Fruit fly (Drosophila melanogaster) whole organism, embryonic: ENCODE results near the gene CG8419.
A peak's percentile ranks its signal among the peaks of the same experiment; 100 is the strongest.

Source experiments
- Bteb2 ChIP-seq: fragments of 200-800 bp; sonication (Bioruptor generic); optimal IDR thresholded peaks from 2 replicates; lab custom pipeline; 2016; ENCODE audit warnings: missing biosample characterization, missing genetic modification characterization
- CG10147 ChIP-seq: fragments of 200-800 bp; sonication (Bioruptor generic); optimal IDR thresholded peaks from 2 replicates; lab custom pipeline; 2019; ENCODE audit warnings: missing biosample characterization, mild to moderate bottlenecking, missing genetic modification characterization, moderate library complexity
- CG10321 ChIP-seq: fragments of 200-800 bp; sonication (Bioruptor generic); IDR thresholded peaks from 2 replicates; pipeline ENCODE4 v1.3.6; 2022; ENCODE audit warnings: missing biosample characterization, missing genetic modification characterization
- CG10959 ChIP-seq: fragments of 200-800 bp; sonication (Bioruptor generic); IDR thresholded peaks from 2 replicates; pipeline ENCODE4 v1.3.6; 2022; ENCODE audit warnings: missing biosample characterization, missing genetic modification characterization
- CG11247 ChIP-seq: fragments of 200-800 bp; sonication (Bioruptor generic); IDR thresholded peaks from 2 replicates; pipeline ENCODE4 v1.3.6; 2022; ENCODE audit warnings: missing biosample characterization, missing genetic modification characterization
- CG11398 ChIP-seq: fragments of 200-800 bp; sonication (Bioruptor generic); optimal IDR thresholded peaks from 2 replicates; lab custom pipeline; 2016; ENCODE audit warnings: missing biosample characterization, missing genetic modification characterization
- CG11696 ChIP-seq: fragments of 200-800 bp; sonication (Bioruptor generic); IDR thresholded peaks from 2 replicates; pipeline ENCODE4 v1.3.6; 2022; ENCODE audit warnings: missing biosample characterization, missing genetic modification characterization
- CG12155 ChIP-seq: fragments of 200-800 bp; sonication (Bioruptor generic); optimal IDR thresholded peaks from 3 replicates; lab custom pipeline; 2016; ENCODE audit warnings: missing biosample characterization, missing genetic modification characterization
- CG13424 ChIP-seq: fragments of 200-800 bp; sonication (Bioruptor generic); optimal IDR thresholded peaks from 2 replicates; lab custom pipeline; 2019; ENCODE audit warnings: missing biosample characterization, mild to moderate bottlenecking, missing genetic modification characterization, moderate library complexity
- CG13894 ChIP-seq: fragments of 200-800 bp; sonication (Bioruptor generic); optimal IDR thresholded peaks from 3 replicates; lab custom pipeline; 2018; ENCODE audit warnings: missing biosample characterization, mild to moderate bottlenecking, missing genetic modification characterization, moderate library complexity
- CG14014 ChIP-seq: fragments of 200-800 bp; sonication (Bioruptor generic); IDR thresholded peaks from 2 replicates; pipeline ENCODE4 v1.3.6; 2022; ENCODE audit warnings: missing biosample characterization, missing genetic modification characterization
- CG15073 ChIP-seq: fragments of 200-800 bp; sonication (Bioruptor generic); optimal IDR thresholded peaks from 2 replicates; lab custom pipeline; 2016; ENCODE audit warnings: missing biosample characterization, missing genetic modification characterization
- CG15514 ChIP-seq: fragments of 200-800 bp; sonication (Bioruptor generic); optimal IDR thresholded peaks from 3 replicates; lab custom pipeline; 2017; ENCODE audit warnings: missing biosample characterization, missing genetic modification characterization, mild to moderate bottlenecking, moderate library complexity, missing genetic modification reagents
- CG16863 ChIP-seq: fragments of 200-800 bp; sonication (Bioruptor generic); optimal IDR thresholded peaks from 3 replicates; lab custom pipeline; 2016; ENCODE audit warnings: missing biosample characterization, missing genetic modification characterization
- CG3281 ChIP-seq: fragments of 200-800 bp; sonication (Bioruptor generic); optimal IDR thresholded peaks from 3 replicates; lab custom pipeline; 2017; ENCODE audit warnings: missing biosample characterization, mild to moderate bottlenecking, missing genetic modification characterization
- CG6689 ChIP-seq: fragments of 200-800 bp; sonication (Bioruptor generic); IDR thresholded peaks from 2 replicates; pipeline ENCODE4 v1.3.6; 2022; ENCODE audit warnings: missing biosample characterization, missing genetic modification characterization
- CG6813 ChIP-seq: fragments of 200-800 bp; sonication (Bioruptor generic); optimal IDR thresholded peaks from 2 replicates; lab custom pipeline; 2017; ENCODE audit warnings: missing biosample characterization, missing genetic modification characterization, mild to moderate bottlenecking, moderate library complexity, missing genetic modification reagents
- CG8290 ChIP-seq, 3 experiments: fragments of 200-800 bp; sonication (Bioruptor generic); optimal IDR thresholded peaks; 2 replicates each; lab custom pipeline; 2016 to 2019; ENCODE audit warnings: missing biosample characterization in 3 of 3, missing genetic modification characterization in 3 of 3, mild to moderate bottlenecking in 2 of 3, moderate library complexity in 1 of 3
- CG8765 ChIP-seq: fragments of 200-800 bp; sonication (Bioruptor generic); IDR thresholded peaks from 2 replicates; pipeline ENCODE4 v1.3.6; 2022; ENCODE audit warnings: missing biosample characterization, missing genetic modification characterization
- CG8924 ChIP-seq: fragments of 200-800 bp; optimal IDR thresholded peaks from 3 replicates; lab custom pipeline; 2019; ENCODE audit warnings: missing biosample characterization, mild to moderate bottlenecking, missing genetic modification characterization, moderate library complexity
- Chrac-16 ChIP-seq: fragments of 200-800 bp; sonication (Bioruptor generic); optimal IDR thresholded peaks from 3 replicates; lab custom pipeline; 2016; ENCODE audit warnings: missing biosample characterization, missing genetic modification characterization
- Dll ChIP-seq: fragments of 200-800 bp; sonication (Bioruptor generic); IDR thresholded peaks from 4 replicates; pipeline ENCODE4 v1.3.6; 2022; ENCODE audit warnings: missing biosample characterization, missing genetic modification characterization; ENCODE audit not compliant: partially characterized antibody
- Dp ChIP-seq: fragments of 200-800 bp; sonication (Bioruptor generic); optimal IDR thresholded peaks from 2 replicates; lab custom pipeline; 2018; ENCODE audit warnings: missing biosample characterization, mild to moderate bottlenecking, missing genetic modification characterization, moderate library complexity
- HmgD ChIP-seq: fragments of 200-800 bp; sonication (Bioruptor generic); optimal IDR thresholded peaks from 3 replicates; lab custom pipeline; 2016; ENCODE audit warnings: missing biosample characterization, missing genetic modification characterization
- Hmr ChIP-seq: fragments of 200-800 bp; sonication (Bioruptor generic); optimal IDR thresholded peaks from 3 replicates; lab custom pipeline; 2017; ENCODE audit warnings: mild to moderate bottlenecking, missing biosample characterization, missing genetic modification reagents, missing genetic modification characterization
- PHDP ChIP-seq: fragments of 200-800 bp; sonication (Bioruptor generic); optimal IDR thresholded peaks from 3 replicates; lab custom pipeline; 2018; ENCODE audit warnings: missing biosample characterization, mild to moderate bottlenecking, missing genetic modification characterization, moderate library complexity
- Sox100B ChIP-seq: fragments of 200-800 bp; sonication (Bioruptor generic); optimal IDR thresholded peaks from 3 replicates; lab custom pipeline; 2018; ENCODE audit warnings: missing biosample characterization, mild to moderate bottlenecking, missing genetic modification characterization
- Tbp ChIP-seq: fragments of >200 bp; optimal IDR thresholded peaks from 2 replicates; lab custom pipeline; 2018; ENCODE audit warnings: missing biosample characterization, missing genetic modification characterization
- al ChIP-seq: fragments of 200-800 bp; sonication (Bioruptor generic); IDR thresholded peaks from 2 replicates; pipeline ENCODE4 v1.3.6; 2022; ENCODE audit warnings: missing biosample characterization, missing genetic modification characterization
- amos ChIP-seq: fragments of 200-800 bp; sonication (Bioruptor generic); IDR thresholded peaks from 2 replicates; pipeline ENCODE4 v1.3.6; 2022; ENCODE audit warnings: missing biosample characterization, missing genetic modification characterization; ENCODE audit not compliant: partially characterized antibody
- ap ChIP-seq: fragments of 200-800 bp; sonication (Bioruptor generic); IDR thresholded peaks from 2 replicates; pipeline ENCODE4 v1.3.6; 2022; ENCODE audit warnings: missing biosample characterization, missing genetic modification characterization
- crp ChIP-seq, 2 experiments: fragments of 200-800 bp; sonication (Bioruptor generic); optimal IDR thresholded peaks; 2 replicates in 1 of 2; 3 replicates in 1 of 2; lab custom pipeline; 2017; ENCODE audit warnings: missing biosample characterization in 2 of 2, missing genetic modification characterization in 2 of 2, mild to moderate bottlenecking in 1 of 2, moderate library complexity in 1 of 2
- dati ChIP-seq: fragments of 200-800 bp; sonication (Bioruptor generic); IDR thresholded peaks from 2 replicates; pipeline ENCODE4 v1.3.6; 2022; ENCODE audit warnings: missing biosample characterization, missing genetic modification characterization
- gro ChIP-seq: fragments of 200-800 bp; sonication (Bioruptor generic); optimal IDR thresholded peaks from 2 replicates; lab custom pipeline; 2016; ENCODE audit warnings: missing biosample characterization, missing genetic modification characterization
- gsb-n ChIP-seq: fragments of 200-800 bp; sonication (Bioruptor generic); optimal IDR thresholded peaks from 3 replicates; lab custom pipeline; 2018; ENCODE audit warnings: missing biosample characterization, mild to moderate bottlenecking, missing genetic modification characterization
- her ChIP-seq: fragments of 200-800 bp; sonication (Bioruptor generic); optimal IDR thresholded peaks from 2 replicates; lab custom pipeline; 2016; ENCODE audit warnings: missing biosample characterization, missing genetic modification characterization
- hth ChIP-seq: fragments of >200 bp; optimal IDR thresholded peaks from 2 replicates; lab custom pipeline; 2017; ENCODE audit warnings: inconsistent platforms
- jigr1 ChIP-seq: fragments of 200-800 bp; sonication (Bioruptor generic); IDR thresholded peaks from 3 replicates; pipeline ENCODE4 v1.3.6; 2022; ENCODE audit warnings: missing biosample characterization, missing genetic modification characterization
- lbe ChIP-seq: fragments of 200-800 bp; sonication (Bioruptor generic); optimal IDR thresholded peaks from 2 replicates; lab custom pipeline; 2016; ENCODE audit warnings: missing biosample characterization, mild to moderate bottlenecking, missing genetic modification characterization
- nom ChIP-seq: fragments of 200-800 bp; sonication (Bioruptor generic); optimal IDR thresholded peaks from 2 replicates; lab custom pipeline; 2017; ENCODE audit warnings: missing biosample characterization, missing genetic modification characterization, mild to moderate bottlenecking, moderate library complexity, missing genetic modification reagents
- pan ChIP-seq, 4 experiments: fragments of >200 bp in 3 of 4; fragments of 200-800 bp in 1 of 4; sonication (Bioruptor generic) in 1 of 4; optimal IDR thresholded peaks in 3 of 4; IDR thresholded peaks in 1 of 4; 2 replicates each; pipeline versions ENCODE4 v1.3.6 to Lab custom; 2017 to 2022; ENCODE audit warnings: missing biosample characterization in 2 of 4, missing genetic modification characterization in 2 of 4, mixed read lengths in 1 of 4
- phol ChIP-seq: fragments of 200-800 bp; sonication (Bioruptor generic); optimal IDR thresholded peaks from 3 replicates; lab custom pipeline; 2018; ENCODE audit warnings: missing biosample characterization, mild to moderate bottlenecking, missing genetic modification characterization, moderate library complexity
- pros ChIP-seq: fragments of 200-800 bp; sonication (Bioruptor generic); optimal IDR thresholded peaks from 3 replicates; lab custom pipeline; 2019; ENCODE audit warnings: missing biosample characterization, mild to moderate bottlenecking, missing genetic modification characterization, moderate library complexity
- tgo ChIP-seq: fragments of 200-800 bp; sonication (Bioruptor generic); IDR thresholded peaks from 3 replicates; pipeline ENCODE4 v1.3.6; 2022; ENCODE audit warnings: missing biosample characterization, missing genetic modification characterization
- tll ChIP-seq, 2 experiments: fragments of 200-800 bp in 1 of 2; fragments of >200 bp in 1 of 2; sonication (Bioruptor generic) in 1 of 2; optimal IDR thresholded peaks; 2 replicates each; lab custom pipeline; 2017 to 2019; ENCODE audit warnings: missing biosample characterization in 2 of 2, missing genetic modification characterization in 2 of 2, mild to moderate bottlenecking in 1 of 2, moderate library complexity in 1 of 2
- toy ChIP-seq: fragments of 200-800 bp; sonication (Bioruptor generic); IDR thresholded peaks from 2 replicates; pipeline ENCODE4 v1.3.6; 2022; ENCODE audit warnings: missing biosample characterization, missing genetic modification characterization
- twi ChIP-seq: fragments of 200-800 bp; optimal IDR thresholded peaks from 2 replicates; lab custom pipeline; 2019; ENCODE audit warnings: missing biosample characterization, mild to moderate bottlenecking, missing genetic modification characterization, moderate library complexity
- zen2 ChIP-seq: fragments of 200-800 bp; sonication (Bioruptor generic); IDR thresholded peaks from 3 replicates; pipeline ENCODE4 v1.3.6; 2022; ENCODE audit warnings: missing biosample characterization, missing genetic modification characterization; ENCODE audit not compliant: partially characterized antibody
- zf30C ChIP-seq: fragments of 200-800 bp; sonication (Bioruptor generic); optimal IDR thresholded peaks from 3 replicates; lab custom pipeline; 2018; ENCODE audit warnings: missing biosample characterization, mild to moderate bottlenecking, missing genetic modification characterization
- zfh2 ChIP-seq: fragments of 200-800 bp; sonication (Bioruptor generic); optimal IDR thresholded peaks from 2 replicates; lab custom pipeline; 2016; ENCODE audit warnings: missing biosample characterization, missing genetic modification characterization

Gene CG8419

dm6 chr2L:8229628-8230027 is 23.7 kb downstream of the CG8419 start (continued):
- TF ChIP-seq nom (GFP tag; lab: Kevin White, UChicago) (peak; percentile 11), jigr1 (GFP tag; lab: Robert Waterston, UW) (no peak), Chrac-16 (no peak), Bteb2 (GFP tag; lab: Kevin White, UChicago) (no peak), CG10321 (GFP tag; lab: Robert Waterston, UW) (no peak), toy (GFP tag; lab: Robert Waterston, UW) (no peak), Dll (GFP tag; lab: Robert Waterston, UW) (no peak), CG6813 (GFP tag; lab: Kevin White, UChicago) (no peak), ap (GFP tag; lab: Robert Waterston, UW) (no peak), zf30C (no peak), CG10959 (GFP tag; lab: Robert Waterston, UW) (peak; percentile 43; the same call in 1 of the 2 replicates), lbe (GFP tag; lab: Kevin White, UChicago) (peak; percentile 42), twi (tag; lab: Kevin White, UChicago) (no peak), pan (optimal IDR thresholded peaks at IDR 0.05; lab: Kevin White, UChicago) (no peak), pan (GFP tag; optimal IDR thresholded peaks at IDR 0.05 in 1 of 2, IDR thresholded peaks at IDR 0.05 in 1 of 2) (peak in 1 of 2 experiments; percentile 69), CG6689 (peak; percentile 52; the same call in 1 of the 2 replicates), hth (lab: Kevin White, UChicago) (no peak), CG11247 (GFP tag; lab: Robert Waterston, UW) (no peak), Tbp (GFP tag; lab: Kevin White, UChicago) (no peak), gro (GFP tag; lab: Kevin White, UChicago) (no peak), gsb-n (no peak), Dp (GFP tag; lab: Kevin White, UChicago) (no peak), CG11398 (GFP tag; lab: Kevin White, UChicago) (no peak), CG13894 (no peak), her (GFP tag; lab: Kevin White, UChicago) (peak; percentile 4), pros (no peak), zen2 (no peak), amos (GFP tag; lab: Robert Waterston, UW) (no peak), Sox100B (GFP tag; lab: Kevin White, UChicago) (no peak), CG3281 (GFP tag; lab: Kevin White, UChicago) (no peak), tll (GFP tag; optimal IDR thresholded peaks at IDR 0.05; lab: Kevin White, UChicago) (no peak), CG8924 (tag; lab: Kevin White, UChicago) (no peak), Hmr (GFP tag; lab: Kevin White, UChicago) (no peak), CG15073 (no peak), zfh2 (GFP tag; lab: Kevin White, UChicago) (peak; percentile 21), tgo (GFP tag; lab: Robert Waterston, UW) (peak; percentile 34; the same call in 2 of the 3 replicates), dati (GFP tag; lab: Robert Waterston, UW) (0 out of 2 replicates have a peak, but pooled peaks have one; percentile 30), CG11696 (GFP tag; lab: Robert Waterston, UW) (no peak), CG8290 (GFP tag; optimal IDR thresholded peaks at IDR 0.05; lab: Kevin White, UChicago) (no peak), CG8290 (tag; optimal IDR thresholded peaks at IDR 0.05; lab: Kevin White, UChicago) (no peak), phol (tag; lab: Kevin White, UChicago) (peak; percentile 18), CG12155 (no peak), CG14014 (GFP tag; lab: Robert Waterston, UW) (peak; percentile 45), CG15514 (GFP tag; lab: Kevin White, UChicago) (no peak), CG8765 (GFP tag; lab: Robert Waterston, UW) (no peak), PHDP (tag; lab: Kevin White, UChicago) (no peak), crp (GFP tag; optimal IDR thresholded peaks at IDR 0.05; lab: Kevin White, UChicago) (no peak), CG13424 (tag; lab: Kevin White, UChicago) (no peak), CG10147 (GFP tag; lab: Kevin White, UChicago) (no peak), CG16863 (GFP tag; lab: Kevin White, UChicago) (no peak), HmgD (GFP tag; lab: Kevin White, UChicago) (no peak), al (GFP tag; lab: Robert Waterston, UW) (no peak)
